Fruit fly (Drosophila melanogaster) whole organism, embryonic: ENCODE measurements around the gene HUWE1.

Experiments
- Ada2b ChIP-seq: fragments of 200-800 bp; sonication (Bioruptor generic); IDR thresholded peaks from 2 replicates; pipeline ENCODE4 v1.3.6; 2022; ENCODE audit warnings: missing biosample characterization, missing genetic modification characterization
- Bgb ChIP-seq: fragments of 200-800 bp; sonication (Bioruptor generic); IDR thresholded peaks from 2 replicates; pipeline ENCODE4 v1.3.6; 2022; ENCODE audit warnings: missing biosample characterization, missing genetic modification characterization; ENCODE audit not compliant: partially characterized antibody
- CG10267 ChIP-seq: fragments of 200-800 bp; sonication (Bioruptor generic); optimal IDR thresholded peaks from 2 replicates; lab custom pipeline; 2018; ENCODE audit warnings: missing biosample characterization, mild to moderate bottlenecking, missing genetic modification characterization, moderate library complexity
- CG10462 ChIP-seq: fragments of 200-800 bp; sonication (Bioruptor generic); optimal IDR thresholded peaks from 2 replicates; lab custom pipeline; 2016; ENCODE audit warnings: missing biosample characterization, missing genetic modification characterization
- CG11504 ChIP-seq: fragments of 200-800 bp; sonication (Bioruptor generic); optimal IDR thresholded peaks from 3 replicates; lab custom pipeline; 2019; ENCODE audit warnings: missing biosample characterization, mild to moderate bottlenecking, missing genetic modification characterization, moderate library complexity
- CG11695 ChIP-seq: fragments of 200-800 bp; sonication (Bioruptor generic); IDR thresholded peaks from 3 replicates; pipeline ENCODE4 v1.3.6; 2022; ENCODE audit warnings: missing biosample characterization, missing genetic modification characterization
- CG12071 ChIP-seq: fragments of 200-800 bp; sonication (Bioruptor generic); optimal IDR thresholded peaks from 3 replicates; lab custom pipeline; 2018; ENCODE audit warnings: missing biosample characterization, mild to moderate bottlenecking, missing genetic modification characterization
- CG12236 ChIP-seq: fragments of 200-800 bp; sonication (Bioruptor generic); optimal IDR thresholded peaks from 2 replicates; lab custom pipeline; 2016; ENCODE audit warnings: missing biosample characterization, missing genetic modification characterization
- CG1233 ChIP-seq: fragments of 200-800 bp; sonication (Bioruptor generic); optimal IDR thresholded peaks from 4 replicates; lab custom pipeline; 2018; ENCODE audit warnings: missing biosample characterization, mild to moderate bottlenecking, missing genetic modification characterization
- CG14860 ChIP-seq: fragments of 200-800 bp; sonication (Bioruptor generic); IDR thresholded peaks from 3 replicates; pipeline ENCODE4 v1.3.6; 2022; ENCODE audit warnings: missing biosample characterization, missing genetic modification characterization; ENCODE audit not compliant: partially characterized antibody
- CG15011 ChIP-seq: fragments of 200-800 bp; sonication (Bioruptor generic); optimal IDR thresholded peaks from 3 replicates; lab custom pipeline; 2018; ENCODE audit warnings: missing biosample characterization, mild to moderate bottlenecking, missing genetic modification characterization
- CG1529 ChIP-seq: fragments of 200-800 bp; sonication (Bioruptor generic); optimal IDR thresholded peaks from 3 replicates; lab custom pipeline; 2018; ENCODE audit warnings: missing biosample characterization, missing genetic modification characterization
- CG17359 ChIP-seq: fragments of 200-800 bp; sonication (Bioruptor generic); optimal IDR thresholded peaks from 3 replicates; lab custom pipeline; 2018; ENCODE audit warnings: missing biosample characterization, mild to moderate bottlenecking, missing genetic modification characterization, moderate library complexity
- CG3065 ChIP-seq: fragments of 200-800 bp; sonication (Bioruptor generic); optimal IDR thresholded peaks from 2 replicates; lab custom pipeline; 2016; ENCODE audit warnings: missing biosample characterization, missing genetic modification characterization
- CG4328 ChIP-seq: fragments of 200-800 bp; sonication (Bioruptor generic); optimal IDR thresholded peaks from 3 replicates; lab custom pipeline; 2017; ENCODE audit warnings: missing biosample characterization, missing genetic modification reagents, missing genetic modification characterization
- CG43689 ChIP-seq: fragments of 200-800 bp; sonication (Bioruptor generic); IDR thresholded peaks from 2 replicates; pipeline ENCODE4 v1.3.6; 2022; ENCODE audit warnings: missing biosample characterization, missing genetic modification characterization
- CG6272 ChIP-seq: fragments of 200-800 bp; sonication (Bioruptor generic); IDR thresholded peaks from 2 replicates; pipeline ENCODE4 v1.3.6; 2022; ENCODE audit warnings: missing biosample characterization, missing genetic modification characterization
- CG6791 ChIP-seq: fragments of 200-800 bp; sonication (Bioruptor generic); IDR thresholded peaks from 3 replicates; pipeline ENCODE4 v1.3.6; 2022; ENCODE audit warnings: missing biosample characterization, missing genetic modification characterization; ENCODE audit not compliant: partially characterized antibody
- CG7556 ChIP-seq: fragments of 200-800 bp; sonication (Bioruptor generic); optimal IDR thresholded peaks from 2 replicates; lab custom pipeline; 2017; ENCODE audit warnings: missing biosample characterization, mild to moderate bottlenecking, missing genetic modification characterization
- CG8765 ChIP-seq: fragments of 200-800 bp; sonication (Bioruptor generic); IDR thresholded peaks from 2 replicates; pipeline ENCODE4 v1.3.6; 2022; ENCODE audit warnings: missing biosample characterization, missing genetic modification characterization
- CG8944 ChIP-seq: fragments of 200-800 bp; sonication (Bioruptor generic); optimal IDR thresholded peaks from 3 replicates; lab custom pipeline; 2016; ENCODE audit warnings: missing biosample characterization, missing genetic modification characterization
- CTCF ChIP-seq: fragments of 200-800 bp; sonication (Bioruptor generic); optimal IDR thresholded peaks from 2 replicates; lab custom pipeline; 2017; ENCODE audit warnings: missing biosample characterization, mild to moderate bottlenecking, missing genetic modification characterization, moderate library complexity
- Eip74EF ChIP-seq, 2 experiments: fragments of 200-800 bp in 1 of 2; fragments of >200 bp in 1 of 2; sonication (Bioruptor generic) in 1 of 2; optimal IDR thresholded peaks; 2 replicates each; lab custom pipeline; 2017 to 2019; ENCODE audit warnings: missing biosample characterization in 2 of 2, missing genetic modification characterization in 2 of 2, mild to moderate bottlenecking in 1 of 2, moderate library complexity in 1 of 2
- Ets97D ChIP-seq: fragments of 200-800 bp; sonication (Bioruptor generic); optimal IDR thresholded peaks from 3 replicates; lab custom pipeline; 2016; ENCODE audit warnings: missing biosample characterization, missing genetic modification characterization
- HLHmδ ChIP-seq: fragments of 200-800 bp; sonication (Bioruptor generic); optimal IDR thresholded peaks from 2 replicates; lab custom pipeline; 2018; ENCODE audit warnings: missing biosample characterization, mild to moderate bottlenecking, missing genetic modification characterization, moderate library complexity
- Hr39 ChIP-seq: fragments of >200 bp; optimal IDR thresholded peaks from 2 replicates; lab custom pipeline; 2017
- Hsf ChIP-seq: fragments of 200-800 bp; sonication (Bioruptor generic); optimal IDR thresholded peaks from 3 replicates; lab custom pipeline; 2016; ENCODE audit warnings: missing biosample characterization, missing genetic modification characterization
- Poxn ChIP-seq: fragments of 200-800 bp; sonication (Bioruptor generic); IDR thresholded peaks from 2 replicates; pipeline ENCODE4 v1.3.6; 2022; ENCODE audit warnings: missing biosample characterization, missing genetic modification characterization
- Vsx1 ChIP-seq: fragments of 200-800 bp; sonication (Bioruptor generic); optimal IDR thresholded peaks from 2 replicates; lab custom pipeline; 2017; ENCODE audit warnings: missing biosample characterization, mild to moderate bottlenecking, missing genetic modification characterization, missing genetic modification reagents
- ac ChIP-seq: fragments of 200-800 bp; sonication (Bioruptor generic); optimal IDR thresholded peaks from 3 replicates; lab custom pipeline; 2017; ENCODE audit warnings: missing biosample characterization, mild to moderate bottlenecking, missing genetic modification characterization
- az2 ChIP-seq: fragments of 200-800 bp; sonication (Bioruptor generic); optimal IDR thresholded peaks from 3 replicates; lab custom pipeline; 2016; ENCODE audit warnings: missing biosample characterization, missing genetic modification characterization
- bowl ChIP-seq: fragments of 200-800 bp; sonication (Bioruptor generic); IDR thresholded peaks from 2 replicates; pipeline ENCODE4 v1.3.6; 2022; ENCODE audit warnings: missing biosample characterization, missing genetic modification characterization
- cato ChIP-seq: fragments of 200-800 bp; sonication (Bioruptor generic); optimal IDR thresholded peaks from 2 replicates; lab custom pipeline; 2016; ENCODE audit warnings: missing biosample characterization, missing genetic modification characterization, borderline replicate concordance
- chm ChIP-seq: fragments of 200-800 bp; sonication (Bioruptor generic); IDR thresholded peaks from 2 replicates; pipeline ENCODE4 v1.3.6; 2022; ENCODE audit warnings: missing biosample characterization, missing genetic modification characterization
- chn ChIP-seq: fragments of 200-800 bp; sonication (Bioruptor generic); optimal IDR thresholded peaks from 2 replicates; lab custom pipeline; 2016; ENCODE audit warnings: missing biosample characterization, missing genetic modification characterization
- crc ChIP-seq: fragments of 200-800 bp; sonication (Bioruptor generic); optimal IDR thresholded peaks from 2 replicates; lab custom pipeline; 2016; ENCODE audit warnings: missing biosample characterization, missing genetic modification characterization
- croc ChIP-seq: fragments of 200-800 bp; sonication (Bioruptor generic); conservative IDR thresholded peaks from 3 replicates; pipeline ENCODE4 v1.3.6; 2022; ENCODE audit warnings: missing biosample characterization, missing genetic modification characterization
- fd96Cb ChIP-seq: fragments of 200-800 bp; sonication (Bioruptor generic); optimal IDR thresholded peaks from 2 replicates; lab custom pipeline; 2018; ENCODE audit warnings: missing biosample characterization, mild to moderate bottlenecking, missing genetic modification characterization, moderate library complexity
- gem ChIP-seq: fragments of 200-800 bp; sonication (Bioruptor generic); optimal IDR thresholded peaks from 2 replicates; lab custom pipeline; 2019; ENCODE audit warnings: missing biosample characterization, mild to moderate bottlenecking, missing genetic modification characterization, moderate library complexity
- grn ChIP-seq: fragments of 200-800 bp; sonication (Bioruptor generic); optimal IDR thresholded peaks from 3 replicates; lab custom pipeline; 2017; ENCODE audit warnings: missing biosample characterization, missing genetic modification characterization
- h ChIP-seq: fragments of >200 bp; optimal IDR thresholded peaks from 2 replicates; lab custom pipeline; 2017
- jing ChIP-seq: fragments of 200-800 bp; sonication (Bioruptor generic); optimal IDR thresholded peaks from 2 replicates; lab custom pipeline; 2018; ENCODE audit warnings: missing biosample characterization, mild to moderate bottlenecking, missing genetic modification characterization
- lmd ChIP-seq: fragments of 200-800 bp; sonication (Bioruptor generic); IDR thresholded peaks from 2 replicates; pipeline ENCODE4 v1.3.6; 2022; ENCODE audit warnings: missing biosample characterization, missing genetic modification characterization
- ro ChIP-seq: fragments of 200-800 bp; sonication (Bioruptor generic); IDR thresholded peaks from 2 replicates; pipeline ENCODE4 v1.3.6; 2022; ENCODE audit warnings: missing biosample characterization, missing genetic modification characterization
- scrt ChIP-seq: fragments of 200-800 bp; sonication (Bioruptor generic); optimal IDR thresholded peaks from 2 replicates; lab custom pipeline; 2018; ENCODE audit warnings: missing biosample characterization, mild to moderate bottlenecking, missing genetic modification characterization, moderate library complexity
- sens-2 ChIP-seq: fragments of 200-800 bp; sonication (Bioruptor generic); IDR thresholded peaks from 2 replicates; pipeline ENCODE4 v1.3.6; 2022; ENCODE audit warnings: missing biosample characterization, missing genetic modification characterization
- sim ChIP-seq: fragments of 200-800 bp; sonication (Bioruptor generic); IDR thresholded peaks from 2 replicates; pipeline ENCODE4 v1.3.6; 2022; ENCODE audit warnings: missing biosample characterization, missing genetic modification characterization
- sna ChIP-seq: fragments of 200-800 bp; sonication (Bioruptor generic); IDR thresholded peaks from 2 replicates; pipeline ENCODE4 v1.3.6; 2022; ENCODE audit warnings: missing biosample characterization, missing genetic modification characterization; ENCODE audit not compliant: partially characterized antibody
- ssp ChIP-seq: fragments of 200-800 bp; sonication (Bioruptor generic); IDR thresholded peaks from 2 replicates; pipeline ENCODE4 v1.3.6; 2022; ENCODE audit warnings: missing biosample characterization, missing genetic modification characterization
- tgo ChIP-seq: fragments of 200-800 bp; sonication (Bioruptor generic); IDR thresholded peaks from 3 replicates; pipeline ENCODE4 v1.3.6; 2022; ENCODE audit warnings: missing biosample characterization, missing genetic modification characterization
- toy ChIP-seq: fragments of 200-800 bp; sonication (Bioruptor generic); IDR thresholded peaks from 2 replicates; pipeline ENCODE4 v1.3.6; 2022; ENCODE audit warnings: missing biosample characterization, missing genetic modification characterization
- zen2 ChIP-seq: fragments of 200-800 bp; sonication (Bioruptor generic); IDR thresholded peaks from 3 replicates; pipeline ENCODE4 v1.3.6; 2022; ENCODE audit warnings: missing biosample characterization, missing genetic modification characterization; ENCODE audit not compliant: partially characterized antibody

HUWE1 gene

dm6 chrX:15738890-15739550 lies 26.6 kb downstream of the HUWE1 start, which contains the start of the genes CG11679 and CG8206 (continued):
- TF ChIP-seq jing, result no peak
- no peak for TF ChIP-seq CG11504 (tag; lab: Kevin White, UChicago)
- no peak for TF ChIP-seq Vsx1 (GFP tag; lab: Kevin White, UChicago)
- no peak for TF ChIP-seq CTCF (GFP tag; lab: Kevin White, UChicago)
- TF ChIP-seq CG8944 (GFP tag; lab: Kevin White, UChicago), result peak; percentile 67
- peak; percentile 53 for TF ChIP-seq gem (tag; lab: Kevin White, UChicago)
- TF ChIP-seq CG15011, result no peak
- TF ChIP-seq az2 (GFP tag; lab: Kevin White, UChicago), result no peak
- TF ChIP-seq CG1529 (GFP tag; lab: Kevin White, UChicago), result no peak
- TF ChIP-seq CG12071 (GFP tag; lab: Kevin White, UChicago), result no peak
- TF ChIP-seq CG10462, result no peak
- TF ChIP-seq ro (GFP tag; lab: Robert Waterston, UW), result no peak
- TF ChIP-seq CG43689 (GFP tag; lab: Robert Waterston, UW), result no peak
- no peak for TF ChIP-seq fd96Cb (tag; lab: Kevin White, UChicago)
- no peak for TF ChIP-seq ac (GFP tag; lab: Kevin White, UChicago)
- peak; percentile 33; the same call in 1 of the 2 replicates for TF ChIP-seq lmd (GFP tag; lab: Robert Waterston, UW)
- no peak for TF ChIP-seq CG3065 (GFP tag; lab: Kevin White, UChicago)
- TF ChIP-seq CG4328 (GFP tag; lab: Kevin White, UChicago), result no peak
- TF ChIP-seq Ets97D, result peak; percentile 22
- peak; percentile 30; the same call in 1 of the 2 replicates for TF ChIP-seq ssp (GFP tag; lab: Robert Waterston, UW)
- TF ChIP-seq cato, result no peak
- no peak for TF ChIP-seq sna
- 0 out of 2 replicates have a peak, but pooled peaks have one; percentile 8 for TF ChIP-seq CG6272 (GFP tag; lab: Robert Waterston, UW)
- TF ChIP-seq scrt (GFP tag; lab: Kevin White, UChicago), result peak; percentile 27
- TF ChIP-seq crc, result no peak
- TF ChIP-seq chm (GFP tag; lab: Robert Waterston, UW), result no peak
- TF ChIP-seq Hsf (GFP tag; lab: Kevin White, UChicago), result peak; percentile 2
- TF ChIP-seq CG8765, result no peak
- no peak for TF ChIP-seq Poxn (GFP tag; lab: Robert Waterston, UW)
- no peak for TF ChIP-seq zen2 (GFP tag; lab: Robert Waterston, UW)
- TF ChIP-seq sim (GFP tag; lab: Robert Waterston, UW), result no peak
- TF ChIP-seq CG6791, result no peak
- no peak for TF ChIP-seq sens-2 (GFP tag; lab: Robert Waterston, UW)
- no peak for TF ChIP-seq croc (GFP tag; lab: Robert Waterston, UW)
- no peak for TF ChIP-seq bowl (GFP tag; lab: Robert Waterston, UW)
- no peak for TF ChIP-seq CG14860 (GFP tag; lab: Robert Waterston, UW)
- TF ChIP-seq Hr39 (lab: Kevin White, UChicago), result no peak
- TF ChIP-seq tgo, result peak; percentile 45; the same call in 1 of the 3 replicates
- TF ChIP-seq Eip74EF (GFP tag; optimal IDR thresholded peaks at IDR 0.05; lab: Kevin White, UChicago), result no peak
- TF ChIP-seq HLHmδ (GFP tag; lab: Kevin White, UChicago), result no peak
- TF ChIP-seq CG17359, result no peak
- no peak for TF ChIP-seq toy
- TF ChIP-seq CG7556, result no peak
- no peak for TF ChIP-seq CG12236 (GFP tag; lab: Kevin White, UChicago)
- no peak for TF ChIP-seq grn (GFP tag; lab: Kevin White, UChicago)
- peak; percentile 34; the same call in 1 of the 2 replicates for TF ChIP-seq Bgb (GFP tag; lab: Robert Waterston, UW)
- TF ChIP-seq chn, result no peak
- TF ChIP-seq CG10267, result peak; percentile 22
- no peak for TF ChIP-seq CG11695 (GFP tag; lab: Robert Waterston, UW)
- TF ChIP-seq h (lab: Kevin White, UChicago), result no peak
- no peak for TF ChIP-seq CG1233 (GFP tag; lab: Kevin White, UChicago)
- TF ChIP-seq Ada2b (GFP tag; lab: Robert Waterston, UW), result no peak
